Fruit fly (Drosophila melanogaster): ENCODE data around the gene CG11178.

The CG11178 gene

DNA sequence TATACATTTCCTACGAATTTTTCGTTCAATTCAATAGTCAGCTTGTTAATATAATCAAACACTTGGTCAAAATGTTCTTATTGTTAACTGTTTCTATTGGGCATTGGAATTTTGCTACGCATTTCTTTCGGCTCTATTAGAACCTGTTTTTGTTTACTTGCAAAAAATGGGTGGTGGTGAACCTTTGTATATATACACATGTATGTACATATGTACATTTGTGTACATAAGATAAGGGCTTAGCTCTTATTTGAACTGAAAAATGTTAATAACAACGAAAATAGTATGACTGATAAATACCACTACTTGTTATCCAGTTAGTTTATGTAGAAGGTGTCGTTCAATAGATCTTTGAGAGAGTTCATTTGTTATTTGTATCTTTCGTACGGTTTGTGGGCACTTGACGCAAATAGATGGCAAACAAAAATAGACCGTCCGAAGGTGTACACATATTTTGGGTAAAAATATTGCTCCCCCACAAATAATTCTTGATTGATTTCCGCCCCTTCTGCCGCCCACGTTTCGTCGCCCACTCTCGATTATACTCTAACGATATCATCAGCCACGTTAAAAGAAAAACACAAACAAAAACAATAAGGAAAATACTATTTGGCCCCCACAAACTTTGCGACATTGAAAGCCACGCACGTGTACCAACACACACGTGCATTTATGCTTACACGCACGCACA, 20.6 kb downstream of the CG11178 start:
- peak; percentile 58 for TF ChIP-seq fkh (GFP tag; optimal IDR thresholded peaks at IDR 0.05)
- TF ChIP-seq CG8632 (GFP tag; optimal IDR thresholded peaks at IDR 0.05), result no peak

DNA sequence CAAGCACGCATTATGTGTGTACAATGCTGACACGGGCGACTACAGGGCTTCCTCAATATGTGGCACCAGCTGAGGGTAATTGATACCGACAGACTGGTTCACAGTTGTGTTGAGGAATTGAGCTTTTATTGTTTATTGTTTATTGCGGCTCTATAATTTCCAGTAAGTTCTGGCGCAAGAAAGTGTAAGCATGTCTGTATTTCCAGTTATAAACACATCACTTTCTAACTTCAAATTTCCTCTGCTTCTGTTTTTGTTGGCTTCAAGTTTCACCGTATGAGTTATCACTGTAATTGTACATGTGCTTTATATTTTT, 21.1 kb downstream of the CG11178 start:
- TF ChIP-seq CG10669 (GFP tag; optimal IDR thresholded peaks at IDR 0.05), result peak; percentile 15
- peak; percentile 41 for TF ChIP-seq esn (GFP tag; optimal IDR thresholded peaks at IDR 0.05)
- peak in 1 of 2 experiments; percentile 22 for TF ChIP-seq salr (GFP tag; optimal IDR thresholded peaks at IDR 0.05)
- TF ChIP-seq CG8119 (GFP tag; IDR thresholded peaks at IDR 0.05), result peak; percentile 53; the same call in 2 of the 3 replicates
- no peak for TF ChIP-seq CG16779 (tag; optimal IDR thresholded peaks at IDR 0.05)
- peak; percentile 11 to 41 for TF ChIP-seq ss (GFP tag; optimal IDR thresholded peaks at IDR 0.05)
- TF ChIP-seq CG6163 (GFP tag; IDR thresholded peaks at IDR 0.05), result no peak
- no peak for TF ChIP-seq CG4318 (GFP tag; optimal IDR thresholded peaks at IDR 0.05)
- TF ChIP-seq CG3919 (GFP tag; optimal IDR thresholded peaks at IDR 0.05), result peak; percentile 28
- TF ChIP-seq vri (GFP tag; optimal IDR thresholded peaks at IDR 0.05), result no peak
- TF ChIP-seq Hr4 (GFP tag; optimal IDR thresholded peaks at IDR 0.05), result no peak
- TF ChIP-seq Hr38 (GFP tag; optimal IDR thresholded peaks at IDR 0.05), result no peak
- no peak for TF ChIP-seq CG1621 (tag; optimal IDR thresholded peaks at IDR 0.05)
- TF ChIP-seq eg (GFP tag; IDR thresholded peaks at IDR 0.05), result no peak
- TF ChIP-seq Eip78C (GFP tag), result peak; percentile 67
- peak; percentile 34 for TF ChIP-seq CG6808 (GFP tag; optimal IDR thresholded peaks at IDR 0.05)
- TF ChIP-seq achi (GFP tag; optimal IDR thresholded peaks at IDR 0.05), result peak; percentile 37
- no peak for TF ChIP-seq CG6276 (GFP tag; optimal IDR thresholded peaks at IDR 0.05)
- no peak for TF ChIP-seq fd85E (GFP tag; optimal IDR thresholded peaks at IDR 0.05)
- TF ChIP-seq CG6854 (GFP tag; optimal IDR thresholded peaks at IDR 0.05), result no peak
- peak; percentile 21 for TF ChIP-seq CG8632 (GFP tag; optimal IDR thresholded peaks at IDR 0.05)
- TF ChIP-seq spab (GFP tag; optimal IDR thresholded peaks at IDR 0.05), result no peak
- peak; percentile 9 for TF ChIP-seq topi (GFP tag; optimal IDR thresholded peaks at IDR 0.05)
- TF ChIP-seq fd59A (GFP tag; optimal IDR thresholded peaks at IDR 0.05), result peak; percentile 11
- no peak for TF ChIP-seq CG8319 (GFP tag; optimal IDR thresholded peaks at IDR 0.05)
- TF ChIP-seq Ets21C (GFP tag; optimal IDR thresholded peaks at IDR 0.05), result no peak
- TF ChIP-seq Hr39 (GFP tag; optimal IDR thresholded peaks at IDR 0.05), result no peak
- no peak for TF ChIP-seq CG11294 (GFP tag; IDR thresholded peaks at IDR 0.05)
- peak; percentile 19 for TF ChIP-seq CG34406 (GFP tag; optimal IDR thresholded peaks at IDR 0.05)
- no peak for TF ChIP-seq Met (GFP tag; optimal IDR thresholded peaks at IDR 0.05)
- TF ChIP-seq CG3032 (tag; optimal IDR thresholded peaks at IDR 0.05), result peak; percentile 26
- peak; percentile 43 for TF ChIP-seq Sox14 (GFP tag; optimal IDR thresholded peaks at IDR 0.05)
- TF ChIP-seq Gug (GFP tag; IDR thresholded peaks at IDR 0.05), result no peak
- peak; percentile 20 for TF ChIP-seq Ets96B (tag; optimal IDR thresholded peaks at IDR 0.05)
- no peak for TF ChIP-seq Smox (GFP tag; optimal IDR thresholded peaks at IDR 0.05)
- peak; percentile 1 for TF ChIP-seq Lpt (GFP tag; optimal IDR thresholded peaks at IDR 0.05)
- peak; percentile 36 for TF ChIP-seq CG31627 (GFP tag; optimal IDR thresholded peaks at IDR 0.05)
- peak; percentile 47 for TF ChIP-seq fkh (GFP tag; optimal IDR thresholded peaks at IDR 0.05)
- TF ChIP-seq Eip93F (GFP tag; optimal IDR thresholded peaks at IDR 0.05), result no peak
- TF ChIP-seq CG10631 (GFP tag; optimal IDR thresholded peaks at IDR 0.05), result peak; percentile 20
- peak; percentile 25 for TF ChIP-seq CG6792 (GFP tag; optimal IDR thresholded peaks at IDR 0.05)
- TF ChIP-seq cyc (GFP tag; optimal IDR thresholded peaks at IDR 0.05), result peak; percentile 48
- no peak for TF ChIP-seq dac (GFP tag; optimal IDR thresholded peaks at IDR 0.05)
- peak; percentile 35 for TF ChIP-seq lz (GFP tag; optimal IDR thresholded peaks at IDR 0.05)
- peak; percentile 39 for TF ChIP-seq CG7368 (GFP tag; optimal IDR thresholded peaks at IDR 0.05)
- peak; percentile 52; the same call in 1 of the 2 replicates for TF ChIP-seq CG15336 (GFP tag; IDR thresholded peaks at IDR 0.05)
- peak; percentile 23 for TF ChIP-seq Sox102F (GFP tag; optimal IDR thresholded peaks at IDR 0.05)
- peak; percentile 14 for TF ChIP-seq Eip75B (GFP tag; optimal IDR thresholded peaks at IDR 0.05)
- no peak for TF ChIP-seq CG11762 (GFP tag; optimal IDR thresholded peaks at IDR 0.05; ENCODE audit: insufficient read depth)
